Fruit fly (Drosophila melanogaster) whole organism, pupa: ENCODE measurements around the gene Eip78C.
A peak's percentile ranks its signal among the peaks of the same experiment; 100 is the strongest.

Source experiments
- CG10348 ChIP-seq: fragments of 200-800 bp; sonication (Bioruptor generic); IDR thresholded peaks from 2 replicates; pipeline ENCODE4 v1.3.6; 2022; ENCODE audit warnings: missing biosample characterization, missing genetic modification characterization
- CG12605 ChIP-seq: fragments of 200-800 bp; sonication (Bioruptor generic); IDR thresholded peaks from 2 replicates; pipeline ENCODE4 v1.3.6; 2022; ENCODE audit warnings: missing biosample characterization, missing genetic modification characterization
- CG13204 ChIP-seq: fragments of 200-800 bp; sonication (Bioruptor generic); optimal IDR thresholded peaks from 2 replicates; lab custom pipeline; 2018; ENCODE audit warnings: missing biosample characterization, mild to moderate bottlenecking, missing genetic modification characterization, moderate library complexity
- CG14655 ChIP-seq: fragments of 200-800 bp; sonication (Bioruptor generic); optimal IDR thresholded peaks from 3 replicates; lab custom pipeline; 2017; ENCODE audit warnings: mild to moderate bottlenecking, missing biosample characterization, missing genetic modification reagents, missing genetic modification characterization
- CG15710 ChIP-seq: fragments of 200-800 bp; sonication (Bioruptor generic); optimal IDR thresholded peaks from 2 replicates; lab custom pipeline; 2018; ENCODE audit warnings: missing biosample characterization, mild to moderate bottlenecking, missing genetic modification characterization, moderate library complexity
- CG17806 ChIP-seq: fragments of 200-800 bp; sonication (Bioruptor generic); optimal IDR thresholded peaks from 2 replicates; lab custom pipeline; 2018; ENCODE audit warnings: missing biosample characterization, mild to moderate bottlenecking, missing genetic modification characterization, moderate library complexity
- CG32121 ChIP-seq: fragments of 200-800 bp; sonication (Bioruptor generic); IDR thresholded peaks from 2 replicates; pipeline ENCODE4 v1.3.6; 2022; ENCODE audit warnings: missing biosample characterization, missing genetic modification characterization
- CG34367 ChIP-seq: fragments of 200-800 bp; sonication (Bioruptor generic); optimal IDR thresholded peaks from 2 replicates; lab custom pipeline; 2018; ENCODE audit warnings: missing biosample characterization, mild to moderate bottlenecking, missing genetic modification characterization
- CG4496 ChIP-seq: fragments of 200-800 bp; sonication (Bioruptor generic); IDR thresholded peaks from 3 replicates; pipeline ENCODE4 v1.3.6; 2022; ENCODE audit warnings: missing biosample characterization, missing genetic modification characterization
- CG8159 ChIP-seq: fragments of 200-800 bp; sonication (Bioruptor generic); optimal IDR thresholded peaks from 3 replicates; lab custom pipeline; 2018; ENCODE audit warnings: missing biosample characterization, mild to moderate bottlenecking, missing genetic modification characterization, moderate library complexity
- CG8301 ChIP-seq: fragments of 200-800 bp; sonication (Bioruptor generic); optimal IDR thresholded peaks from 2 replicates; lab custom pipeline; 2018; ENCODE audit warnings: missing biosample characterization, mild to moderate bottlenecking, missing genetic modification characterization
- CG9948 ChIP-seq: fragments of 200-800 bp; sonication (Bioruptor generic); optimal IDR thresholded peaks from 2 replicates; lab custom pipeline; 2018; ENCODE audit warnings: missing biosample characterization, mild to moderate bottlenecking, missing genetic modification characterization, moderate library complexity
- D1 ChIP-seq: fragments of 200-800 bp; sonication (Bioruptor generic); optimal IDR thresholded peaks from 2 replicates; lab custom pipeline; 2018; ENCODE audit warnings: missing biosample characterization, mild to moderate bottlenecking, missing genetic modification characterization, moderate library complexity
- EcR ChIP-seq: fragments of 200-800 bp; sonication (Bioruptor generic); optimal IDR thresholded peaks from 3 replicates; lab custom pipeline; 2019; ENCODE audit warnings: missing biosample characterization, missing genetic modification characterization, mild to moderate bottlenecking, moderate library complexity, missing genetic modification reagents
- Ets98B ChIP-seq: fragments of 200-800 bp; sonication (Bioruptor generic); IDR thresholded peaks from 2 replicates; pipeline ENCODE4 v1.3.6; 2022; ENCODE audit warnings: missing biosample characterization, missing genetic modification characterization
- Pif1A ChIP-seq: fragments of 200-800 bp; sonication (Bioruptor generic); optimal IDR thresholded peaks from 3 replicates; lab custom pipeline; 2016; ENCODE audit warnings: missing biosample characterization, missing genetic modification characterization
- Pif1B ChIP-seq: fragments of 200-800 bp; sonication (Bioruptor generic); optimal IDR thresholded peaks from 3 replicates; lab custom pipeline; 2016; ENCODE audit warnings: missing biosample characterization, missing genetic modification characterization
- Snoo ChIP-seq: fragments of 200-800 bp; sonication (Bioruptor generic); optimal IDR thresholded peaks from 3 replicates; lab custom pipeline; 2017; ENCODE audit warnings: missing biosample characterization, mild to moderate bottlenecking, missing genetic modification characterization, inconsistent platforms
- fd96Ca ChIP-seq: fragments of 200-800 bp; sonication (Bioruptor generic); IDR thresholded peaks from 3 replicates; pipeline ENCODE4 v1.3.6; 2022; ENCODE audit warnings: missing biosample characterization, missing genetic modification characterization
- gl ChIP-seq: fragments of 200-800 bp; sonication (Bioruptor generic); optimal IDR thresholded peaks from 2 replicates; lab custom pipeline; 2018; ENCODE audit warnings: missing biosample characterization, mild to moderate bottlenecking, missing genetic modification characterization
- rn ChIP-seq: fragments of 200-800 bp; sonication (Bioruptor generic); IDR thresholded peaks from 2 replicates; pipeline ENCODE4 v1.3.6; 2022; ENCODE audit warnings: missing biosample characterization, missing genetic modification characterization

Gene Eip78C

DNA sequence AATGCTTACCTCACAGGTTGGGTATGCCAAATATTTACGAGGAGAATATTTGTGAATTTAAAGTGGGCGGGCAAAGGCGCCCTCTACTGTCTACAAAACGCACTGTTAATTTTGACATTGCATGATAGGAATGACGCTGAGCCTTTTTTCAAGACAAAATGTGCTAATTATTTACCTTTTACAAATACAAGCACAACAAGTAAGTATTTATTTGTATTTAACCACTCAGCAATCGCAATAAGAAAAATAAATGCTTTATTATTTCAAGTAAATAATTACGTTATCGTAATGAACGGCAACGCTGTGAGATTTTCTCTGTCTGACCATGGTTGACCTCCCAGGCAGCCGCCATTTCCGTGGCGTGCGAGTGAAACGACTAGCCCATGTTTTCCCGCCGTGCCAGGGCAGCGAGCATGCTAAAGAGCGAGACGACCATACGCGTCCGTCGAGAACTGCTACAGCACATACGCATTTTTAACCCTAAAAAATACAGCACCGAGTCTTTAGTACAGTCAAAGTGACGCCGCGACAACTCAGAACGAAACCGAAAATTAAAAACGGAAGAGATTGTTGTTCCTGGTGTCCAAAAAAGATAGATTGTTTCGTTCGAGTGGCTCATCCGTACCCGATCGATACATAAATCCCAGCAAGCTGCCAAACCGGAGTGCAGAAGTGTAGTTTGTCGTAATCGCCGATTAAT, 59.4 kb downstream of the Eip78C start, which contains the start of the genes CG12974 and pzg:
CG12974 (minus strand) TSS at position 324 of the 700 bp plus-strand sequence.
pzg (plus strand) TSS at position 461 of the 700 bp plus-strand sequence.
- TF ChIP-seq Ets98B (GFP tag; lab: Robert Waterston, UW) (peak; percentile 29; the same call in 1 of the 2 replicates), CG14655 (GFP tag; lab: Kevin White, UChicago) (no peak), Snoo (tag; lab: Kevin White, UChicago) (peak; percentile 61), CG8159 (peak; percentile 57), CG8301 (tag; lab: Kevin White, UChicago) (no peak), CG9948 (tag; lab: Kevin White, UChicago) (peak; percentile 38), CG13204 (GFP tag; lab: Kevin White, UChicago) (no peak), rn (GFP tag; lab: Robert Waterston, UW) (0 out of 2 replicates have a peak, but pooled peaks have one; percentile 9), D1 (tag; lab: Kevin White, UChicago) (no peak), CG34367 (peak; percentile 55), CG10348 (no peak), CG15710 (tag; lab: Kevin White, UChicago) (peak; percentile 56), EcR (peak; percentile 61), CG17806 (no peak), Pif1A (GFP tag; lab: Kevin White, UChicago) (no peak), fd96Ca (peak; percentile 78; the same call in 2 of the 3 replicates), CG12605 (GFP tag; lab: Robert Waterston, UW) (no peak), gl (tag; lab: Kevin White, UChicago) (peak; percentile 40), Pif1B (no peak), CG4496 (GFP tag; lab: Robert Waterston, UW) (peak; percentile 81; the same call in 2 of the 3 replicates), CG32121 (peak; percentile 34; the same call in 1 of the 2 replicates)
- TF ChIP-seq, all 21 proteins: peak for 12

dm6 chr3L:21290336-21290735, 63.9 kb downstream of the Eip78C start:
- TF ChIP-seq EcR (peak; percentile 77), fd96Ca (no peak), CG17806 (no peak), CG12605 (GFP tag; lab: Robert Waterston, UW) (no peak), CG15710 (tag; lab: Kevin White, UChicago) (no peak), Snoo (tag; lab: Kevin White, UChicago) (no peak), CG34367 (no peak)

dm6 chr3L:21291055-21291454, 64.6 kb downstream of the Eip78C start:
- TF ChIP-seq fd96Ca: no peak
- TF ChIP-seq Ets98B (GFP tag; lab: Robert Waterston, UW): no peak
- TF ChIP-seq EcR: no peak
- no peak for TF ChIP-seq CG32121
- no peak for TF ChIP-seq CG8301 (tag; lab: Kevin White, UChicago)
- no peak for TF ChIP-seq CG34367
- no peak for TF ChIP-seq Snoo (tag; lab: Kevin White, UChicago)
- TF ChIP-seq D1 (tag; lab: Kevin White, UChicago): no peak
- no peak for TF ChIP-seq CG8159

DNA sequence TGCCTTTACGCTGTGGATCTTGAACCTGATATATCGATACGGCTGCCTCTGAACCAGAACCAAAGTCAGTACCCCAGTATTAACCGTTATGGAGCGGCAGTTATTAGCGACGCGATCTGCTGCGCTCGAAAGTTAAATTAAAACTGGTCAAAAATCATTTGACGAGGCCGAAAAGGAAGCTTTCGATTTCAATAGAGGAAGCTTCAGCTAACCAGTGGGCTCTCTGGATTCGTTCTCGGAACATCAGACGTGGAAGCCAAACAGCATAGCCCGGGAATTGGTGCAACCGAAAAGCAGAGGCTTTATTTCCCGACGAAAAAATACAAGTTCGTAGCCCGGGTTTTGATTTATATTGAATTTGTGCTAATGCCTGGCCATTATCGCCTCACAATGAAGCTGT, 66.3 kb downstream of the Eip78C start, which contains the start of gene Cpr78Ca:
Cpr78Ca (minus strand) TSS at position 101 of the 400 bp plus-strand sequence.
- TF ChIP-seq CG4496 (GFP tag; lab: Robert Waterston, UW): no peak
- no peak for TF ChIP-seq Pif1A (GFP tag; lab: Kevin White, UChicago)
- TF ChIP-seq, all 21 proteins: peak for 0

dm6 chr3L:21294202-21294601, 67.8 kb downstream of the Eip78C start, which contains the start of gene Cpr78Cb:
Cpr78Cb (plus strand) TSS chr3L:21294492.
- TF ChIP-seq rn (GFP tag; lab: Robert Waterston, UW) (no peak), CG15710 (tag; lab: Kevin White, UChicago) (no peak), fd96Ca (no peak), CG10348 (no peak), Snoo (tag; lab: Kevin White, UChicago) (no peak), CG9948 (tag; lab: Kevin White, UChicago) (no peak), CG34367 (no peak), CG17806 (no peak), CG12605 (GFP tag; lab: Robert Waterston, UW) (no peak)

- TF ChIP-seq CG8159 (no peak), CG4496 (GFP tag; lab: Robert Waterston, UW) (no peak), EcR (no peak), CG12605 (GFP tag; lab: Robert Waterston, UW) (no peak), CG10348 (no peak), CG13204 (GFP tag; lab: Kevin White, UChicago) (no peak), CG14655 (GFP tag; lab: Kevin White, UChicago) (no peak), CG15710 (tag; lab: Kevin White, UChicago) (no peak), Snoo (tag; lab: Kevin White, UChicago) (no peak), Ets98B (GFP tag; lab: Robert Waterston, UW) (no peak), CG17806 (no peak), Pif1B (no peak), CG8301 (tag; lab: Kevin White, UChicago) (no peak), gl (tag; lab: Kevin White, UChicago) (no peak), CG32121 (no peak), CG34367 (no peak), Pif1A (GFP tag; lab: Kevin White, UChicago) (no peak), D1 (tag; lab: Kevin White, UChicago) (no peak)
These were observed 71.3 kb downstream of the Eip78C start, which contains the start of gene Edg78E for dm6 chr3L:21297703-21298102. Edg78E (minus strand) TSS chr3L:21297803.
